Worm (Caenorhabditis elegans): ENCODE results near the gene ZK1128.1.
A peak's percentile ranks its signal among the peaks of the same experiment; 100 is the strongest.

ZK1128.1 gene

ce11 chrIII:10152495-10152894 is 37.9 kb upstream of the ZK1128.1 start, which contains the start of gene nac-3:
TSS of gene nac-3 (plus strand) at chrIII:10152795.
- no peak for TF ChIP-seq nhr-28 (tag; optimal IDR thresholded peaks at IDR 0.05)

- TF ChIP-seq hmg-11 (tag; optimal IDR thresholded peaks at IDR 0.05) (peak; percentile 31), nhr-11 (tag; optimal IDR thresholded peaks at IDR 0.05) (no peak), sea-2 (GFP tag; optimal IDR thresholded peaks at IDR 0.05) (no peak), mml-1 (tag; optimal IDR thresholded peaks at IDR 0.05) (no peak), eor-1 (tag; optimal IDR thresholded peaks at IDR 0.05) (no peak), nfya-1 (tag; optimal IDR thresholded peaks at IDR 0.05; ENCODE audit: insufficient read depth) (peak; percentile 55), lin-39 (tag; optimal IDR thresholded peaks at IDR 0.05) (peak; percentile 74), unc-62 (GFP tag; optimal IDR thresholded peaks at IDR 0.05) (no peak), nhr-77 (tag; optimal IDR thresholded peaks at IDR 0.05) (no peak), lin-15B (tag; optimal IDR thresholded peaks at IDR 0.05) (no peak), egl-27 (tag; optimal IDR thresholded peaks at IDR 0.05) (no peak), ama-1 (optimal IDR thresholded peaks at IDR 0.05) (peak; percentile 28)
Measured at ce11 chrIII:10151719-10152118, 37.2 kb upstream of the ZK1128.1 start.

ce11 chrIII:10150710-10151109 is 36.1 kb upstream of the ZK1128.1 start:
- TF ChIP-seq eor-1 (tag; optimal IDR thresholded peaks at IDR 0.05) (no peak), fkh-10 (GFP tag; optimal IDR thresholded peaks at IDR 0.05) (no peak), ceh-16 (tag; optimal IDR thresholded peaks at IDR 0.05) (no peak), ceh-9 (tag; optimal IDR thresholded peaks at IDR 0.05) (no peak)

ce11 chrIII:10149910-10150309 is 35.4 kb upstream of the ZK1128.1 start:
- TF ChIP-seq eor-1 (tag; optimal IDR thresholded peaks at IDR 0.05) (no peak), nhr-77 (tag; optimal IDR thresholded peaks at IDR 0.05) (no peak), elt-2 (tag; optimal IDR thresholded peaks at IDR 0.05) (no peak), elt-1 (tag; optimal IDR thresholded peaks at IDR 0.05) (no peak), ceh-16 (tag; optimal IDR thresholded peaks at IDR 0.05) (no peak), lin-39 (tag; optimal IDR thresholded peaks at IDR 0.05) (no peak), nhr-237 (tag; optimal IDR thresholded peaks at IDR 0.05) (no peak), skn-1 (tag; optimal IDR thresholded peaks at IDR 0.05) (no peak), unc-62 (GFP tag; optimal IDR thresholded peaks at IDR 0.05) (no peak), pqm-1 (tag; optimal IDR thresholded peaks at IDR 0.05) (no peak), ceh-82 (tag; optimal IDR thresholded peaks at IDR 0.05) (no peak), egl-5 (tag; optimal IDR thresholded peaks at IDR 0.05) (no peak), ceh-28 (tag; optimal IDR thresholded peaks at IDR 0.05) (no peak), elt-3 (tag; optimal IDR thresholded peaks at IDR 0.05) (no peak), daf-12 (tag; optimal IDR thresholded peaks at IDR 0.05) (no peak), nhr-43 (tag; optimal IDR thresholded peaks at IDR 0.05; ENCODE audit: poor library complexity, severe bottlenecking) (no peak)

- no peak for TF ChIP-seq skn-1 (tag; optimal IDR thresholded peaks at IDR 0.05)
- no peak for TF ChIP-seq nhr-28 (tag; optimal IDR thresholded peaks at IDR 0.05)
- TF ChIP-seq nhr-11 (tag; optimal IDR thresholded peaks at IDR 0.05): no peak
- TF ChIP-seq nhr-76 (tag; optimal IDR thresholded peaks at IDR 0.05): no peak
- TF ChIP-seq nhr-43 (tag; optimal IDR thresholded peaks at IDR 0.05; ENCODE audit: poor library complexity, severe bottlenecking): no peak
- TF ChIP-seq eor-1 (tag; optimal IDR thresholded peaks at IDR 0.05): no peak
- TF ChIP-seq elt-2 (tag; optimal IDR thresholded peaks at IDR 0.05): no peak
- TF ChIP-seq unc-62 (GFP tag; optimal IDR thresholded peaks at IDR 0.05): no peak
- no peak for TF ChIP-seq ztf-4 (tag; optimal IDR thresholded peaks at IDR 0.05)
- no peak for TF ChIP-seq ceh-82 (tag; optimal IDR thresholded peaks at IDR 0.05)
- no peak for TF ChIP-seq fos-1 (tag; optimal IDR thresholded peaks at IDR 0.05)
- no peak for TF ChIP-seq aly-2 (tag; optimal IDR thresholded peaks at IDR 0.05)
- TF ChIP-seq zag-1 (tag; optimal IDR thresholded peaks at IDR 0.05): no peak
- TF ChIP-seq ZK546.5 (tag; optimal IDR thresholded peaks at IDR 0.05): no peak
- no peak for TF ChIP-seq ceh-28 (tag; optimal IDR thresholded peaks at IDR 0.05)
Measured at ce11 chrIII:10146701-10147100, 32.1 kb upstream of the ZK1128.1 start, which contains the start of gene K08E5.1. TSS of gene K08E5.1 (minus strand) at chrIII:10146801.

- TF ChIP-seq ceh-28 (tag; optimal IDR thresholded peaks at IDR 0.05) (no peak), elt-1 (tag; optimal IDR thresholded peaks at IDR 0.05) (no peak), tbx-2 (tag; optimal IDR thresholded peaks at IDR 0.05) (no peak), ZK546.5 (tag; optimal IDR thresholded peaks at IDR 0.05) (no peak)
Measured at ce11 chrIII:10140732-10141131, 26.2 kb upstream of the ZK1128.1 start, which contains the start of gene K08E5.6. TSS of gene K08E5.6 (plus strand) at chrIII:10141032.
